Worm (Caenorhabditis elegans) whole organism, L3 larva: ENCODE measurements around the gene Y51B9A.6.

Experiments
- ZK546.5 ChIP-seq: sonication (generic microtip); optimal IDR thresholded peaks from 2 replicates; lab custom pipeline; 2017; ENCODE audit warnings: missing biosample characterization, missing genetic modification characterization
- ceh-16 ChIP-seq: sonication (generic microtip); optimal IDR thresholded peaks from 2 replicates; lab custom pipeline; 2017; ENCODE audit warnings: missing biosample characterization, missing genetic modification characterization
- ceh-28 ChIP-seq: fragments of 150-350 bp; optimal IDR thresholded peaks from 2 replicates; lab custom pipeline; 2014; ENCODE audit warnings: missing biosample characterization, missing genetic modification reagents, missing genetic modification characterization
- ceh-82 ChIP-seq: fragments of 150-350 bp; optimal IDR thresholded peaks from 2 replicates; lab custom pipeline; 2014; ENCODE audit warnings: missing biosample characterization, missing genetic modification characterization
- ceh-9 ChIP-seq: sonication (generic microtip); optimal IDR thresholded peaks from 2 replicates; lab custom pipeline; 2018; ENCODE audit warnings: missing biosample characterization, missing genetic modification characterization
- daf-12 ChIP-seq: fragments of 150-350 bp; optimal IDR thresholded peaks from 2 replicates; lab custom pipeline; 2014; ENCODE audit warnings: missing biosample characterization, missing genetic modification reagents, missing genetic modification characterization
- egl-5 ChIP-seq: fragments of 150-350 bp; optimal IDR thresholded peaks from 2 replicates; lab custom pipeline; 2017; ENCODE audit warnings: missing biosample characterization, missing genetic modification reagents, missing genetic modification characterization, inconsistent platforms
- elt-1 ChIP-seq: fragments of 150-350 bp; optimal IDR thresholded peaks from 2 replicates; lab custom pipeline; 2014; ENCODE audit warnings: missing biosample characterization, missing genetic modification characterization
- elt-2 ChIP-seq: sonication (generic microtip); optimal IDR thresholded peaks from 2 replicates; lab custom pipeline; 2016; ENCODE audit warnings: missing genetic modification reagents, mild to moderate bottlenecking, missing genetic modification characterization, missing compliant biosample characterization
- elt-3 ChIP-seq, 3 experiments: fragments of 150-350 bp in 1 of 3; sonication (generic microtip) in 2 of 3; optimal IDR thresholded peaks; 2 replicates in 2 of 3; 4 replicates in 1 of 3; lab custom pipeline; 2014 to 2017; ENCODE audit warnings: missing biosample characterization in 3 of 3, missing genetic modification characterization in 3 of 3
- eor-1 ChIP-seq, 2 experiments: fragments of 150-350 bp; optimal IDR thresholded peaks; 2 replicates each; lab custom pipeline; 2014 to 2018; ENCODE audit warnings: missing biosample characterization in 2 of 2, missing genetic modification characterization in 2 of 2
- fkh-10 ChIP-seq: sonication (generic microtip); optimal IDR thresholded peaks from 2 replicates; lab custom pipeline; 2017; ENCODE audit warnings: missing biosample characterization, missing genetic modification reagents, missing genetic modification characterization
- fkh-2 ChIP-seq: fragments of 150-350 bp; optimal IDR thresholded peaks from 2 replicates; lab custom pipeline; 2014; ENCODE audit warnings: missing biosample characterization, missing genetic modification reagents, missing genetic modification characterization
- fos-1 ChIP-seq: fragments of 150-350 bp; optimal IDR thresholded peaks from 2 replicates; lab custom pipeline; 2014; ENCODE audit warnings: missing biosample characterization, missing genetic modification characterization
- hmg-11 ChIP-seq: sonication (generic microtip); optimal IDR thresholded peaks from 2 replicates; lab custom pipeline; 2016; ENCODE audit warnings: missing genetic modification characterization, missing compliant biosample characterization
- jun-1 ChIP-seq: fragments of 150-350 bp; optimal IDR thresholded peaks from 2 replicates; lab custom pipeline; 2014; ENCODE audit warnings: missing biosample characterization, missing genetic modification reagents, missing genetic modification characterization
- lsy-12 ChIP-seq: sonication (generic microtip); optimal IDR thresholded peaks from 2 replicates; lab custom pipeline; 2016; ENCODE audit warnings: mild to moderate bottlenecking, missing genetic modification characterization, missing compliant biosample characterization
- mdl-1 ChIP-seq: fragments of 150-350 bp; optimal IDR thresholded peaks from 2 replicates; lab custom pipeline; 2014; ENCODE audit warnings: missing biosample characterization, missing genetic modification characterization
- nfya-1 ChIP-seq: sonication (generic microtip); optimal IDR thresholded peaks from 2 replicates; lab custom pipeline; 2017; ENCODE audit warnings: missing genetic modification characterization, mild to moderate bottlenecking, missing compliant biosample characterization, antibody characterized with exemption, moderate library complexity; ENCODE audit not compliant: insufficient read depth
- nhr-237 ChIP-seq: fragments of 150-350 bp; optimal IDR thresholded peaks from 2 replicates; lab custom pipeline; 2014; ENCODE audit warnings: missing biosample characterization, missing genetic modification characterization
- nhr-25 ChIP-seq: sonication (generic microtip); optimal IDR thresholded peaks from 2 replicates; lab custom pipeline; 2017; ENCODE audit warnings: missing biosample characterization, missing genetic modification characterization
- nhr-28 ChIP-seq: fragments of 150-350 bp; optimal IDR thresholded peaks from 2 replicates; lab custom pipeline; 2014; ENCODE audit warnings: missing biosample characterization, missing genetic modification characterization
- nhr-43 ChIP-seq: sonication (generic microtip); optimal IDR thresholded peaks from 2 replicates; lab custom pipeline; 2016; ENCODE audit warnings: mild to moderate bottlenecking, missing genetic modification characterization, missing compliant biosample characterization; ENCODE audit not compliant: poor library complexity, severe bottlenecking
- nhr-67 ChIP-seq: fragments of 150-350 bp; optimal IDR thresholded peaks from 2 replicates; lab custom pipeline; 2014; ENCODE audit warnings: missing biosample characterization, missing genetic modification characterization
- nhr-76 ChIP-seq: fragments of 150-350 bp; sonication (generic microtip); optimal IDR thresholded peaks from 5 replicates; lab custom pipeline; 2014; ENCODE audit warnings: missing biosample characterization, missing genetic modification characterization
- nhr-77 ChIP-seq: fragments of 150-350 bp; optimal IDR thresholded peaks from 2 replicates; lab custom pipeline; 2014; ENCODE audit warnings: missing biosample characterization, missing genetic modification characterization
- pha-4 ChIP-seq: fragments of 150-350 bp; optimal IDR thresholded peaks from 2 replicates; lab custom pipeline; 2014; ENCODE audit warnings: missing biosample characterization, missing genetic modification reagents, missing genetic modification characterization
- pqm-1 ChIP-seq: fragments of 150-350 bp; optimal IDR thresholded peaks from 2 replicates; lab custom pipeline; 2017; ENCODE audit warnings: missing biosample characterization, missing genetic modification characterization, inconsistent platforms
- skn-1 ChIP-seq: fragments of 150-350 bp; optimal IDR thresholded peaks from 2 replicates; lab custom pipeline; 2014; ENCODE audit warnings: missing biosample characterization, missing genetic modification characterization
- snpc-4 ChIP-seq: fragments of 150-350 bp; optimal IDR thresholded peaks from 2 replicates; lab custom pipeline; 2014; ENCODE audit warnings: missing biosample characterization, missing genetic modification characterization
- tbx-2 ChIP-seq: sonication (generic microtip); optimal IDR thresholded peaks from 2 replicates; lab custom pipeline; 2016; ENCODE audit warnings: mild to moderate bottlenecking, missing genetic modification characterization, missing compliant biosample characterization
- unc-39 ChIP-seq: sonication (generic microtip); optimal IDR thresholded peaks from 4 replicates; lab custom pipeline; 2017; ENCODE audit warnings: missing biosample characterization, missing genetic modification characterization
- unc-62 ChIP-seq: fragments of 150-350 bp; sonication (generic microtip); optimal IDR thresholded peaks from 4 replicates; lab custom pipeline; 2014; ENCODE audit warnings: missing biosample characterization, missing genetic modification reagents, missing genetic modification characterization
- zag-1 ChIP-seq: fragments of 150-350 bp; optimal IDR thresholded peaks from 2 replicates; lab custom pipeline; 2014; ENCODE audit warnings: missing biosample characterization, missing genetic modification characterization
- ztf-11 ChIP-seq: fragments of 150-350 bp; optimal IDR thresholded peaks from 2 replicates; lab custom pipeline; 2014; ENCODE audit warnings: missing biosample characterization, missing genetic modification characterization
- ztf-4 ChIP-seq: fragments of 150-350 bp; optimal IDR thresholded peaks from 2 replicates; lab custom pipeline; 2014; ENCODE audit warnings: missing biosample characterization, missing genetic modification characterization

The Y51B9A.6 gene

DNA sequence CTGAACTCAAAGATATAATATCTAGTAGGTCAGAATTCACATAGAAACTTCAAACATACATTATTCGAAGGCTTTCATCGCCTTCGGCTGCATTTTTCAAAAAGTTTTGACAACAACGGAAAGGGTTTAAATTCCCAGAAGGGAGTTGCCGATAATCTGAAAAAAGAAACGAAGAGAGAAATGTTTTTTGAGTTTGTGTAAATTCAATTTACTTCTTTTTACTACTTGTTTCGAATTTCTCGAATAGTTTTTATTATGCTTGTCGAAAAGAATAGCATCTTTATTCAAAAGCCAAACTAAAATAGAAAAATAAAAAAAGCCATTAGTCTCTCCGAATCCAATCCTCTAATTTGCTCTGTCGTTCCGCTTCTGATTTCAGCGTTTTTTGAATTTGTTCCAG, 28.1 kb upstream of the Y51B9A.6 start:
- no peak for TF ChIP-seq nhr-43 (tag; lab: Kevin White, UChicago)
- TF ChIP-seq nhr-77 (tag; lab: Kevin White, UChicago) = no peak
- TF ChIP-seq fkh-10 (GFP tag; lab: Kevin White, UChicago) = peak; percentile 75

DNA sequence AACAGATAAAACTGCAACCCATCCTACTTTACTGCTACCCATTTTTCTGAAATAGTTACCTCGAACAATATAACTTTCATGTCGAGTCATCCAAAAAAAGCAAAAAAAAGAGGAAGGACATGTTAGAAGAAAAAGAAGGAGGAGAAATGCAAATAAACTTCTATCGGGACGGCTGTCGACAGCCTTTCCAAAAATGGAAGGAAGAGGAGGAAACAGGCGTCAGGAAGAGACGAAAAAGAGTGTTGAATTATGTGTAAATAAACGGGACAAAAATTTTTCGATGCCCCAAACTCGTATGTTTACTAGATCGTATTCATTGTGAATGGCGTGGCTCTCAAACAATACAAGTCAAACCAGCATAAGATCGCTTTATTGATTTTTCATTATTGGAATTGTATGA, 24.7 kb upstream of the Y51B9A.6 start, which contains the start of gene M176.5:
Gene M176.5, minus strand, starts transcription at position 101 of the 400 bp plus-strand sequence.
- TF ChIP-seq lsy-12 (tag; lab: Kevin White, UChicago) (no peak), elt-3 (tag; optimal IDR thresholded peaks at IDR 0.05; lab: Kevin White, UChicago) (no peak), hmg-11 (tag; lab: Kevin White, UChicago) (peak; percentile 5), unc-62 (GFP tag; lab: Kevin White, UChicago) (no peak), pha-4 (tag; lab: Kevin White, UChicago) (peak; percentile 78), fos-1 (tag; lab: Kevin White, UChicago) (no peak), nfya-1 (tag; lab: Kevin White, UChicago) (no peak), ceh-82 (tag; lab: Kevin White, UChicago) (no peak), elt-2 (tag; lab: Kevin White, UChicago) (no peak), eor-1 (tag; optimal IDR thresholded peaks at IDR 0.05; lab: Kevin White, UChicago) (no peak)
- TF ChIP-seq, all 47 proteins: peak for 2

DNA sequence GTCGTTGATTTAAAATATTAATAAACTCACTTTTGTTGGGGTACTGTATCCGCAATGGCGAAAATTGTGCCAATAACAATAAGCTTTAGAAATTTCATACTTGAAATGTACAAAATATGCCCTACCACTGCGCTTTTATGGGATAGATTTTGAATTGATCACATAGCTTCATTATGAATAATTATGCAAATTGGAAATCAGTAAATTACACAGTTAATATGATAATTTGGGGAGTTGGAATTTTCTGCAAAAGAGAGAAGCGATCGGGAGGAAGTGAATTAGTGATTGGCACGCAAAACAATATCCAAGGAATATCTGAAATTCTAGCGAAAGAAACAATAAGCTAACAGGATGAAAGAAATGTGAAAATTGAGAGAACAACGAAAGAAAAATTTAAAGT, 23.1 kb upstream of the Y51B9A.6 start, which contains the start of gene M176.10:
Gene M176.10, minus strand, starts transcription at position 101 of the 400 bp plus-strand sequence.
- TF ChIP-seq daf-12 (tag; lab: Kevin White, UChicago) = no peak
- no peak for TF ChIP-seq ceh-28 (tag; lab: Kevin White, UChicago)
- TF ChIP-seq tbx-2 (tag; lab: Kevin White, UChicago) = no peak
- no peak for TF ChIP-seq fos-1 (tag; lab: Kevin White, UChicago)
- no peak for TF ChIP-seq pqm-1 (tag; lab: Kevin White, UChicago)
- TF ChIP-seq skn-1 = no peak
- TF ChIP-seq unc-39 (tag; lab: Kevin White, UChicago) = no peak
- no peak for TF ChIP-seq ceh-9
- TF ChIP-seq ceh-16 = no peak
- no peak for TF ChIP-seq elt-3 (tag; optimal IDR thresholded peaks at IDR 0.05; lab: Kevin White, UChicago)
- TF ChIP-seq hmg-11 (tag; lab: Kevin White, UChicago) = no peak
- TF ChIP-seq ztf-11 (tag; lab: Kevin White, UChicago) = no peak
- no peak for TF ChIP-seq elt-1 (tag; lab: Kevin White, UChicago)
- no peak for TF ChIP-seq nhr-28 (tag; lab: Kevin White, UChicago)
- TF ChIP-seq nhr-25 (tag; lab: Kevin White, UChicago) = no peak
- no peak for TF ChIP-seq nhr-237
- TF ChIP-seq nhr-67 = no peak
- TF ChIP-seq zag-1 (tag; lab: Kevin White, UChicago) = no peak
- no peak for TF ChIP-seq fkh-2 (tag; lab: Kevin White, UChicago)

DNA sequence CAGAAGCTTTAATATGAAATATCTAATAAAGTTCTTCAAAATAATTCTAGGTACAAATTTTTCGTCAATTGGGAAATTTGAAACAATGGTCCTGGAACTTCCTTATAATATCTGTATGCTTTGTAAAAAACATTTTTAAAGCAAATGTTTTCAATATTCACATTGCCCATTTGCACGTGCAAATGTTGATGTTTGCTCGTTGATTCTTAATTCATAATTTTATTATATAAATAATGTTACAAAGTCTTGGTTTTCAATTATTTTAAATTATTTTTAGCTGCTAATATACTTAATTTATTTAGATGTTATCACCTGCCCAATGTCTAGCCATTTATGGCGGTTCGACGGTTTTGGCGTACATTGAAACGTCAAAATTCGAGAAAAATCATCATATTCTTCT, 19.0 kb upstream of the Y51B9A.6 start, which contains the start of gene M176.11:
Gene M176.11, plus strand, starts transcription at position 301 of the 400 bp plus-strand sequence.
- TF ChIP-seq ceh-82 (tag; lab: Kevin White, UChicago) = no peak
- no peak for TF ChIP-seq ztf-11 (tag; lab: Kevin White, UChicago)
- TF ChIP-seq daf-12 (tag; lab: Kevin White, UChicago) = no peak
- no peak for TF ChIP-seq tbx-2 (tag; lab: Kevin White, UChicago)
- TF ChIP-seq ZK546.5 (tag; lab: Kevin White, UChicago) = no peak
- no peak for TF ChIP-seq ceh-28 (tag; lab: Kevin White, UChicago)
- no peak for TF ChIP-seq nhr-76
- no peak for TF ChIP-seq ztf-4
- TF ChIP-seq pha-4 (tag; lab: Kevin White, UChicago) = no peak
- TF ChIP-seq egl-5 (tag; lab: Kevin White, UChicago) = no peak

DNA sequence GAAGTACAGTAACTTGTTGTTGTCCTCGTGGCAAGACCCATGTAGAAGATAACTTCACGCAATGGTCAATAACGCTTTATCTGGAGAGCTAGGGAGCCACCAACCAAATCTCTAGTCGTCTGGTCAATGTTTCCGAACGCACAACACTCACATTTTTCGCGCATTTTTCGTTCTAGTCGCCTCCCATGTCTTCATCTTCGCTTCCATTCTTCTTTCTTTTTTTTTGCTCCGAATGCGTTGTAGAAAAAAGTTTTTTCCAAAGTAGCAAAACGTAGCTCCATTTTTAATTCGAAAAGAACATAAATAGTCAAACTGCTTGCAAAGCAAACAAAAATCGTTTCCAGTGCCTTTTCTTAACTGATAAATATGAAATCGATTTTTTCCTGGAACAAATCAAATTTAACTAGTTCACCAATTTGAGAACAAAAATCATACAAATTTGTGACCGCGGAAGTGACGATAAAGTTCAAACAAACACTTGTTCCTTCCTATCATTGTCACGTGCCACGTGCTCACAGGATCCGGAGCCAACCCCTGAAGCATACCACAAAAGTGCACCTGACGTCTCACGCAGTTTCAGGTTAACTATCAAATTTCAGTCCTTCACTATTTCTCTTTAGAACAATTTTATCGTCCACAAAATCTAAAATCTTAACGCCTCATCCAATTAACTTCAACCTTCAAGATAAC, 16.0 kb upstream of the Y51B9A.6 start:
- TF ChIP-seq pha-4 (tag; lab: Kevin White, UChicago) = peak; percentile 13
- no peak for TF ChIP-seq fkh-2 (tag; lab: Kevin White, UChicago)
- no peak for TF ChIP-seq snpc-4
- no peak for TF ChIP-seq egl-5 (tag; lab: Kevin White, UChicago)
- TF ChIP-seq pqm-1 (tag; lab: Kevin White, UChicago) = peak; percentile 55
- TF ChIP-seq elt-2 (tag; lab: Kevin White, UChicago) = peak; percentile 39
- TF ChIP-seq jun-1 (tag; lab: Kevin White, UChicago) = peak; percentile 26
- TF ChIP-seq mdl-1 = no peak
- TF ChIP-seq nhr-67 = no peak
- TF ChIP-seq lsy-12 (tag; lab: Kevin White, UChicago) = no peak
